Worm (Caenorhabditis elegans) whole organism, late embryonic: ENCODE results near the gene F49C12.11.

Experiments
- C08G9.2 ChIP-seq: sonication (generic microtip); optimal IDR thresholded peaks from 2 replicates; lab custom pipeline; 2016; ENCODE audit warnings: mild to moderate bottlenecking, missing genetic modification characterization, moderate library complexity, missing compliant biosample characterization
- C38D4.7 ChIP-seq: fragments of 200-800 bp; sonication (Bioruptor generic); optimal IDR thresholded peaks from 2 replicates; lab custom pipeline; 2018; ENCODE audit warnings: mild to moderate bottlenecking, missing genetic modification characterization, moderate library complexity, missing compliant biosample characterization
- F13H6.1 ChIP-seq: sonication (generic microtip); optimal IDR thresholded peaks from 2 replicates; lab custom pipeline; 2016; ENCODE audit warnings: missing genetic modification characterization, missing compliant biosample characterization
- ama-1 ChIP-seq: fragments of 150-350 bp; optimal IDR thresholded peaks from 2 replicates; lab custom pipeline; 2014
- ceh-34 ChIP-seq: sonication (generic microtip); optimal IDR thresholded peaks from 2 replicates; lab custom pipeline; 2016; ENCODE audit warnings: mild to moderate bottlenecking, missing genetic modification characterization, missing compliant biosample characterization
- ets-4 ChIP-seq: sonication (generic microtip); optimal IDR thresholded peaks from 2 replicates; lab custom pipeline; 2016; ENCODE audit warnings: missing genetic modification characterization, missing compliant biosample characterization
- gmeb-2 ChIP-seq: sonication (generic microtip); optimal IDR thresholded peaks from 2 replicates; lab custom pipeline; 2016; ENCODE audit warnings: missing genetic modification characterization, inconsistent platforms, missing compliant biosample characterization
- lin-11 ChIP-seq: fragments of 200-800 bp; sonication (Bioruptor generic); optimal IDR thresholded peaks from 2 replicates; lab custom pipeline; 2018; ENCODE audit warnings: mild to moderate bottlenecking, missing genetic modification characterization, missing compliant biosample characterization
- madf-2 ChIP-seq: sonication (generic microtip); optimal IDR thresholded peaks from 2 replicates; lab custom pipeline; 2017; ENCODE audit warnings: missing genetic modification characterization, missing compliant biosample characterization
- nhr-11 ChIP-seq: fragments of 150-350 bp; optimal IDR thresholded peaks from 2 replicates; lab custom pipeline; 2014; ENCODE audit warnings: missing biosample characterization, missing genetic modification characterization
- pag-3 ChIP-seq: sonication (generic microtip); optimal IDR thresholded peaks from 2 replicates; lab custom pipeline; 2016; ENCODE audit warnings: missing compliant biosample characterization, missing genetic modification characterization, borderline replicate concordance
- pha-4 ChIP-seq: fragments of 150-350 bp; optimal IDR thresholded peaks from 2 replicates; lab custom pipeline; 2018; ENCODE audit warnings: missing biosample characterization, missing genetic modification reagents, missing genetic modification characterization

ce11 chrIV:9321039-9321851 is 2.1 kb downstream of the F49C12.11 start, which contains the start of the genes F49C12.12 and vha-17:
- TF ChIP-seq gmeb-2, result no peak
- no peak for TF ChIP-seq madf-2 (tag; lab: Kevin White, UChicago)
- TF ChIP-seq C38D4.7 (GFP tag; lab: Kevin White, UChicago), result no peak
- no peak for TF ChIP-seq ama-1 (lab: Kevin White, UChicago)
- no peak for TF ChIP-seq F13H6.1 (tag; lab: Kevin White, UChicago)
- no peak for TF ChIP-seq ets-4 (tag; lab: Kevin White, UChicago)
- TF ChIP-seq pha-4 (tag; lab: Kevin White, UChicago), result no peak
- no peak for TF ChIP-seq ceh-34 (tag; lab: Kevin White, UChicago)
- no peak for TF ChIP-seq nhr-11 (tag; lab: Kevin White, UChicago)
- no peak for TF ChIP-seq pag-3 (tag; lab: Kevin White, UChicago)
- no peak for TF ChIP-seq C08G9.2 (tag; lab: Kevin White, UChicago)
- TF ChIP-seq lin-11 (tag; lab: Kevin White, UChicago), result no peak
